Fruit fly (Drosophila melanogaster): ENCODE data around the gene CG10919.

- no peak for TF ChIP-seq CG17806 (tag; optimal IDR thresholded peaks at IDR 0.05)
- no peak for TF ChIP-seq gl (tag; optimal IDR thresholded peaks at IDR 0.05)
- TF ChIP-seq CG4496 (GFP tag; IDR thresholded peaks at IDR 0.05) = no peak
- no peak for TF ChIP-seq CG34367 (tag; optimal IDR thresholded peaks at IDR 0.05)
- no peak for TF ChIP-seq EcR (GFP tag; optimal IDR thresholded peaks at IDR 0.05)
- TF ChIP-seq CG13204 (GFP tag; optimal IDR thresholded peaks at IDR 0.05) = no peak
- TF ChIP-seq fd96Ca (GFP tag; IDR thresholded peaks at IDR 0.05) = no peak
- TF ChIP-seq Pif1A (GFP tag; optimal IDR thresholded peaks at IDR 0.05) = no peak
Observed at dm6 chr3R:7785784-7786183, 27.9 kb downstream of the CG10919 start, which contains the start of gene CG18745.
